Worm (Caenorhabditis elegans) whole organism, L4 larva: ENCODE measurements around the gene srg-62.

Experiments used
- R02D3.7 ChIP-seq: fragments of 150-350 bp; sonication (generic microtip); optimal IDR thresholded peaks from 3 replicates; lab custom pipeline; 2014; ENCODE audit warnings: missing biosample characterization, missing genetic modification characterization
- ceh-28 ChIP-seq: fragments of 150-350 bp; optimal IDR thresholded peaks from 2 replicates; lab custom pipeline; 2014; ENCODE audit warnings: missing biosample characterization, missing genetic modification reagents, missing genetic modification characterization
- fkh-10 ChIP-seq: fragments of 150-350 bp; optimal IDR thresholded peaks from 2 replicates; lab custom pipeline; 2014; ENCODE audit warnings: missing biosample characterization, missing genetic modification reagents, missing genetic modification characterization
- gei-8 ChIP-seq: fragments of 200-800 bp; sonication (Bioruptor generic); optimal IDR thresholded peaks from 2 replicates; lab custom pipeline; 2018; ENCODE audit warnings: mild to moderate bottlenecking, missing genetic modification characterization, missing compliant biosample characterization
- jun-1 ChIP-seq: fragments of 150-350 bp; optimal IDR thresholded peaks from 2 replicates; lab custom pipeline; 2014; ENCODE audit warnings: missing biosample characterization, missing genetic modification reagents, missing genetic modification characterization
- mdl-1 ChIP-seq, 2 experiments: fragments of 150-350 bp in 1 of 2; sonication (generic microtip) in 1 of 2; optimal IDR thresholded peaks; 2 replicates each; lab custom pipeline; 2014 to 2017; ENCODE audit warnings: missing biosample characterization in 2 of 2, missing genetic modification characterization in 2 of 2
- mdt-29 ChIP-seq: fragments of 200-800 bp; sonication (Bioruptor generic); IDR thresholded peaks from 2 replicates; pipeline ENCODE4 v1.3.6; 2022; ENCODE audit warnings: missing genetic modification reagents, missing genetic modification characterization, missing compliant biosample characterization
- nhr-237 ChIP-seq: sonication (generic microtip); optimal IDR thresholded peaks from 2 replicates; lab custom pipeline; 2017; ENCODE audit warnings: missing biosample characterization, missing genetic modification characterization
- nhr-77 ChIP-seq: fragments of 150-350 bp; optimal IDR thresholded peaks from 2 replicates; lab custom pipeline; 2014; ENCODE audit warnings: missing biosample characterization, missing genetic modification characterization
- pha-4 ChIP-seq, 2 experiments: fragments of 150-350 bp in 1 of 2; fragments of 200-800 bp in 1 of 2; sonication (Bioruptor generic) in 1 of 2; IDR thresholded peaks in 1 of 2; optimal IDR thresholded peaks in 1 of 2; 2 replicates each; pipeline versions ENCODE4 v1.3.6 to Lab custom; 2014 to 2022; ENCODE audit warnings: missing genetic modification characterization in 2 of 2, missing genetic modification reagents in 2 of 2, missing biosample characterization in 1 of 2, missing compliant biosample characterization in 1 of 2
- sdz-12 ChIP-seq: fragments of 200-800 bp; sonication (Bioruptor generic); optimal IDR thresholded peaks from 2 replicates; lab custom pipeline; 2018; ENCODE audit warnings: mild to moderate bottlenecking, missing genetic modification characterization, missing compliant biosample characterization
- vab-7 ChIP-seq: fragments of 200-800 bp; sonication (Bioruptor generic); IDR thresholded peaks from 2 replicates; pipeline ENCODE4 v1.3.6; 2022; ENCODE audit warnings: missing genetic modification reagents, missing genetic modification characterization, missing compliant biosample characterization
- zip-11 ChIP-seq: fragments of 200-800 bp; sonication (Bioruptor generic); IDR thresholded peaks from 2 replicates; pipeline ENCODE4 v1.3.6; 2022; ENCODE audit warnings: missing genetic modification characterization, missing compliant biosample characterization

ce11 chrV:2769754-2770153, 27.6 kb upstream of the srg-62 start, which contains the start of gene dhs-15:
- TF ChIP-seq jun-1 (tag; lab: Kevin White, UChicago) (no peak), nhr-77 (tag; lab: Kevin White, UChicago) (no peak), pha-4 (GFP tag; IDR thresholded peaks at IDR 0.05; lab: Robert Waterston, UW) (no peak), pha-4 (tag; optimal IDR thresholded peaks at IDR 0.05; lab: Kevin White, UChicago) (no peak), mdt-29 (no peak), fkh-10 (GFP tag; lab: Kevin White, UChicago) (no peak), vab-7 (GFP tag; lab: Robert Waterston, UW) (no peak), mdl-1 (tag; optimal IDR thresholded peaks at IDR 0.05; lab: Kevin White, UChicago) (no peak), R02D3.7 (tag; lab: Kevin White, UChicago) (no peak), sdz-12 (GFP tag; lab: Kevin White, UChicago) (no peak), ceh-28 (tag; lab: Kevin White, UChicago) (no peak), zip-11 (GFP tag; lab: Robert Waterston, UW) (no peak), nhr-237 (tag; lab: Kevin White, UChicago) (no peak), gei-8 (GFP tag; lab: Kevin White, UChicago) (no peak)
